Fruit fly (Drosophila melanogaster) whole organism, embryonic: ENCODE measurements around the gene pyd.

Experiments
- CG11560 ChIP-seq: fragments of 200-800 bp; sonication (Bioruptor generic); IDR thresholded peaks from 3 replicates; pipeline ENCODE4 v1.3.6; 2022; ENCODE audit warnings: missing biosample characterization, missing genetic modification characterization
- CG11723 ChIP-seq: fragments of 200-800 bp; sonication (Bioruptor generic); optimal IDR thresholded peaks from 2 replicates; lab custom pipeline; 2017; ENCODE audit warnings: missing biosample characterization, mild to moderate bottlenecking, missing genetic modification characterization
- CG12942 ChIP-seq: fragments of 200-800 bp; sonication (Bioruptor generic); optimal IDR thresholded peaks from 3 replicates; lab custom pipeline; 2016; ENCODE audit warnings: missing biosample characterization, missing genetic modification characterization
- CG13624 ChIP-seq: fragments of 200-800 bp; sonication (Bioruptor generic); optimal IDR thresholded peaks from 2 replicates; lab custom pipeline; 2016; ENCODE audit warnings: missing biosample characterization, missing genetic modification characterization
- CG14050 ChIP-seq: fragments of 200-800 bp; sonication (Bioruptor generic); IDR thresholded peaks from 3 replicates; pipeline ENCODE4 v1.3.6; 2022; ENCODE audit warnings: missing biosample characterization, missing genetic modification characterization
- CG14441 ChIP-seq: fragments of 200-800 bp; sonication (Bioruptor generic); IDR thresholded peaks from 2 replicates; pipeline ENCODE4 v1.3.6; 2022; ENCODE audit warnings: missing biosample characterization, missing genetic modification characterization
- CG14965 ChIP-seq: fragments of 200-800 bp; sonication (Bioruptor generic); optimal IDR thresholded peaks from 2 replicates; lab custom pipeline; 2016; ENCODE audit warnings: missing biosample characterization, missing genetic modification characterization, borderline replicate concordance
- CG15269 ChIP-seq: fragments of 200-800 bp; sonication (Bioruptor generic); optimal IDR thresholded peaks from 2 replicates; lab custom pipeline; 2018; ENCODE audit warnings: missing biosample characterization, mild to moderate bottlenecking, missing genetic modification characterization, moderate library complexity
- CG15601 ChIP-seq: fragments of 200-800 bp; sonication (Bioruptor generic); optimal IDR thresholded peaks from 3 replicates; lab custom pipeline; 2019; ENCODE audit warnings: missing biosample characterization, mild to moderate bottlenecking, missing genetic modification characterization, moderate library complexity
- CG1602 ChIP-seq: fragments of 200-800 bp; sonication (Bioruptor generic); optimal IDR thresholded peaks from 3 replicates; lab custom pipeline; 2016; ENCODE audit warnings: missing biosample characterization, missing genetic modification characterization
- CG16813 ChIP-seq: fragments of 200-800 bp; sonication (Bioruptor generic); IDR thresholded peaks from 3 replicates; pipeline ENCODE4 v1.3.6; 2022; ENCODE audit warnings: missing biosample characterization, missing genetic modification characterization; ENCODE audit not compliant: partially characterized antibody
- CG16815 ChIP-seq: fragments of 200-800 bp; sonication (Bioruptor generic); optimal IDR thresholded peaks from 3 replicates; lab custom pipeline; 2017; ENCODE audit warnings: missing biosample characterization, mild to moderate bottlenecking, missing genetic modification characterization
- CG17328 ChIP-seq: fragments of 200-800 bp; sonication (Bioruptor generic); IDR thresholded peaks from 2 replicates; pipeline ENCODE4 v1.3.6; 2022; ENCODE audit warnings: missing biosample characterization, missing genetic modification characterization
- CG17829 ChIP-seq: fragments of 200-800 bp; optimal IDR thresholded peaks from 2 replicates; lab custom pipeline; 2019; ENCODE audit warnings: missing biosample characterization, mild to moderate bottlenecking, missing genetic modification characterization, moderate library complexity
- CG17912 ChIP-seq: fragments of 200-800 bp; sonication (Bioruptor generic); optimal IDR thresholded peaks from 2 replicates; lab custom pipeline; 2018; ENCODE audit warnings: missing biosample characterization, mild to moderate bottlenecking, missing genetic modification characterization
- CG2129 ChIP-seq: fragments of 200-800 bp; sonication (Bioruptor generic); IDR thresholded peaks from 2 replicates; pipeline ENCODE4 v1.3.6; 2022; ENCODE audit warnings: missing biosample characterization, missing genetic modification characterization; ENCODE audit not compliant: partially characterized antibody
- CG3995 ChIP-seq: fragments of 200-800 bp; sonication (Bioruptor generic); optimal IDR thresholded peaks from 3 replicates; lab custom pipeline; 2016; ENCODE audit warnings: missing biosample characterization, missing genetic modification characterization
- CG4404 ChIP-seq: fragments of 200-800 bp; sonication (Bioruptor generic); IDR thresholded peaks from 2 replicates; pipeline ENCODE4 v1.3.6; 2022; ENCODE audit warnings: missing biosample characterization, missing genetic modification characterization
- CG7786 ChIP-seq: fragments of 200-800 bp; sonication (Bioruptor generic); optimal IDR thresholded peaks from 2 replicates; lab custom pipeline; 2016; ENCODE audit warnings: missing biosample characterization, missing genetic modification characterization
- CG7963 ChIP-seq: fragments of 200-800 bp; sonication (Bioruptor generic); IDR thresholded peaks from 3 replicates; pipeline ENCODE4 v1.3.6; 2022; ENCODE audit warnings: missing biosample characterization, missing genetic modification characterization; ENCODE audit not compliant: partially characterized antibody
- Doc2 ChIP-seq: fragments of 200-800 bp; sonication (Bioruptor generic); IDR thresholded peaks from 2 replicates; pipeline ENCODE4 v1.3.6; 2022; ENCODE audit warnings: missing biosample characterization, missing genetic modification characterization
- Ets97D ChIP-seq: fragments of 200-800 bp; sonication (Bioruptor generic); optimal IDR thresholded peaks from 3 replicates; lab custom pipeline; 2016; ENCODE audit warnings: missing biosample characterization, missing genetic modification characterization
- GATAe ChIP-seq: fragments of 200-800 bp; sonication (Bioruptor generic); conservative IDR thresholded peaks from 2 replicates; pipeline ENCODE4 v1.3.6; 2022; ENCODE audit warnings: missing biosample characterization, missing genetic modification characterization
- Hand ChIP-seq: fragments of 200-800 bp; sonication (Bioruptor generic); optimal IDR thresholded peaks from 2 replicates; lab custom pipeline; 2017; ENCODE audit warnings: mild to moderate bottlenecking, missing biosample characterization, missing genetic modification reagents, missing genetic modification characterization
- Hr78 ChIP-seq, 2 experiments: fragments of 200-800 bp in 1 of 2; fragments of >200 bp in 1 of 2; sonication (Bioruptor generic) in 1 of 2; optimal IDR thresholded peaks; 2 replicates each; lab custom pipeline; 2017 to 2019; ENCODE audit warnings: missing biosample characterization in 2 of 2, missing genetic modification characterization in 2 of 2, mild to moderate bottlenecking in 1 of 2, moderate library complexity in 1 of 2
- NfI ChIP-seq: fragments of 200-800 bp; sonication (Bioruptor generic); optimal IDR thresholded peaks from 3 replicates; lab custom pipeline; 2018; ENCODE audit warnings: missing biosample characterization, mild to moderate bottlenecking, missing genetic modification characterization, moderate library complexity
- Ptx1 ChIP-seq: fragments of 200-800 bp; sonication (Bioruptor generic); IDR thresholded peaks from 2 replicates; pipeline ENCODE4 v1.3.6; 2022; ENCODE audit warnings: missing biosample characterization, missing genetic modification characterization
- Taf1 ChIP-seq: fragments of 200-800 bp; sonication (Bioruptor generic); IDR thresholded peaks from 2 replicates; pipeline ENCODE4 v1.3.6; 2022; ENCODE audit warnings: missing biosample characterization, missing genetic modification characterization
- ato ChIP-seq: fragments of 200-800 bp; sonication (Bioruptor generic); IDR thresholded peaks from 2 replicates; pipeline ENCODE4 v1.3.6; 2022; ENCODE audit warnings: missing biosample characterization, missing genetic modification characterization; ENCODE audit not compliant: partially characterized antibody
- cas ChIP-seq: fragments of 200-800 bp; sonication (Bioruptor generic); IDR thresholded peaks from 2 replicates; pipeline ENCODE4 v1.3.6; 2022; ENCODE audit warnings: missing biosample characterization, missing genetic modification characterization
- caup ChIP-seq: fragments of 200-800 bp; sonication (Bioruptor generic); optimal IDR thresholded peaks from 3 replicates; lab custom pipeline; 2017; ENCODE audit warnings: missing biosample characterization, mild to moderate bottlenecking, missing genetic modification characterization, moderate library complexity; ENCODE audit not compliant: severe bottlenecking
- cg ChIP-seq: fragments of 200-800 bp; sonication (Bioruptor generic); optimal IDR thresholded peaks from 3 replicates; lab custom pipeline; 2019; ENCODE audit warnings: missing biosample characterization, mild to moderate bottlenecking, missing genetic modification characterization, moderate library complexity
- chm ChIP-seq: fragments of 200-800 bp; sonication (Bioruptor generic); IDR thresholded peaks from 2 replicates; pipeline ENCODE4 v1.3.6; 2022; ENCODE audit warnings: missing biosample characterization, missing genetic modification characterization
- dati ChIP-seq: fragments of 200-800 bp; sonication (Bioruptor generic); IDR thresholded peaks from 2 replicates; pipeline ENCODE4 v1.3.6; 2022; ENCODE audit warnings: missing biosample characterization, missing genetic modification characterization
- dmrt99B ChIP-seq: fragments of 200-800 bp; sonication (Bioruptor generic); optimal IDR thresholded peaks from 2 replicates; lab custom pipeline; 2018; ENCODE audit warnings: missing biosample characterization, mild to moderate bottlenecking, missing genetic modification characterization, moderate library complexity
- ewg ChIP-seq: fragments of 200-800 bp; sonication (Bioruptor generic); optimal IDR thresholded peaks from 3 replicates; lab custom pipeline; 2017; ENCODE audit warnings: mild to moderate bottlenecking, missing biosample characterization, missing genetic modification reagents, missing genetic modification characterization
- fd3F ChIP-seq: fragments of 200-800 bp; sonication (Bioruptor generic); optimal IDR thresholded peaks from 2 replicates; lab custom pipeline; 2018; ENCODE audit warnings: missing biosample characterization, mild to moderate bottlenecking, missing genetic modification characterization, moderate library complexity
- grau ChIP-seq: fragments of 200-800 bp; optimal IDR thresholded peaks from 3 replicates; lab custom pipeline; 2019; ENCODE audit warnings: missing biosample characterization, mild to moderate bottlenecking, missing genetic modification characterization, moderate library complexity
- gsb-n ChIP-seq: fragments of 200-800 bp; sonication (Bioruptor generic); optimal IDR thresholded peaks from 3 replicates; lab custom pipeline; 2018; ENCODE audit warnings: missing biosample characterization, mild to moderate bottlenecking, missing genetic modification characterization
- nau ChIP-seq: fragments of 200-800 bp; sonication (Bioruptor generic); optimal IDR thresholded peaks from 3 replicates; lab custom pipeline; 2017; ENCODE audit warnings: missing biosample characterization, mild to moderate bottlenecking, missing genetic modification characterization, missing genetic modification reagents
- odd ChIP-seq: fragments of 200-800 bp; sonication (Bioruptor generic); optimal IDR thresholded peaks from 2 replicates; lab custom pipeline; 2017; ENCODE audit warnings: missing biosample characterization, mild to moderate bottlenecking, missing genetic modification characterization
- onecut ChIP-seq: fragments of 200-800 bp; sonication (Bioruptor generic); IDR thresholded peaks from 2 replicates; pipeline ENCODE4 v1.3.6; 2022; ENCODE audit warnings: missing biosample characterization, missing genetic modification characterization
- sc ChIP-seq, 3 experiments: fragments of >200 bp in 2 of 3; fragments of 200-800 bp in 1 of 3; sonication (Bioruptor generic) in 1 of 3; optimal IDR thresholded peaks; 2 replicates in 2 of 3; 3 replicates in 1 of 3; lab custom pipeline; 2017; ENCODE audit warnings: mild to moderate bottlenecking in 1 of 3, missing biosample characterization in 1 of 3, missing genetic modification characterization in 1 of 3, missing genetic modification reagents in 1 of 3
- schlank ChIP-seq: fragments of 200-800 bp; sonication (Bioruptor generic); optimal IDR thresholded peaks from 2 replicates; lab custom pipeline; 2018; ENCODE audit warnings: missing biosample characterization, mild to moderate bottlenecking, missing genetic modification characterization
- sd ChIP-seq: fragments of 200-800 bp; sonication (Bioruptor generic); optimal IDR thresholded peaks from 3 replicates; lab custom pipeline; 2018; ENCODE audit warnings: missing biosample characterization, mild to moderate bottlenecking, missing genetic modification characterization, moderate library complexity
- seq ChIP-seq: fragments of 200-800 bp; sonication (Bioruptor generic); IDR thresholded peaks from 2 replicates; pipeline ENCODE4 v1.3.6; 2022; ENCODE audit warnings: missing biosample characterization, missing genetic modification characterization
- sisA ChIP-seq: fragments of 200-800 bp; sonication (Bioruptor generic); IDR thresholded peaks from 2 replicates; pipeline ENCODE4 v1.3.6; 2022; ENCODE audit warnings: missing biosample characterization, missing genetic modification characterization
- sqz ChIP-seq: fragments of 200-800 bp; sonication (Bioruptor generic); optimal IDR thresholded peaks from 3 replicates; lab custom pipeline; 2018; ENCODE audit warnings: missing biosample characterization, mild to moderate bottlenecking, missing genetic modification characterization
- sr ChIP-seq: fragments of 200-800 bp; sonication (Bioruptor generic); IDR thresholded peaks from 3 replicates; pipeline ENCODE4 v1.3.6; 2022; ENCODE audit warnings: missing biosample characterization, missing genetic modification characterization
- z ChIP-seq: fragments of 200-800 bp; sonication (Bioruptor generic); IDR thresholded peaks from 3 replicates; pipeline ENCODE4 v1.3.6; 2022; ENCODE audit warnings: missing biosample characterization, missing genetic modification characterization

Gene pyd

dm6 chr3R:8960329-8960728, 28.6 kb upstream of the pyd start:
- TF ChIP-seq CG13624 (no peak), sc (optimal IDR thresholded peaks at IDR 0.05; lab: Kevin White, UChicago) (no peak), sc (GFP tag; optimal IDR thresholded peaks at IDR 0.05; lab: Kevin White, UChicago) (peak; percentile 29), CG17829 (peak; percentile 64), CG2129 (GFP tag; lab: Robert Waterston, UW) (no peak), dati (GFP tag; lab: Robert Waterston, UW) (no peak), caup (GFP tag; lab: Kevin White, UChicago) (no peak), CG14050 (peak; percentile 42; the same call in 2 of the 3 replicates), GATAe (GFP tag; lab: Robert Waterston, UW) (no peak), CG7786 (no peak), cg (GFP tag; lab: Kevin White, UChicago) (no peak), odd (GFP tag; lab: Kevin White, UChicago) (peak; percentile 6), z (GFP tag; lab: Robert Waterston, UW) (no peak), CG16813 (GFP tag; lab: Robert Waterston, UW) (no peak), sqz (GFP tag; lab: Kevin White, UChicago) (peak; percentile 11), grau (tag; lab: Kevin White, UChicago) (peak; percentile 66), Ets97D (GFP tag; lab: Kevin White, UChicago) (no peak), onecut (GFP tag; lab: Robert Waterston, UW) (peak; percentile 17; the same call in 1 of the 2 replicates), CG16815 (GFP tag; lab: Kevin White, UChicago) (no peak), CG3995 (GFP tag; lab: Kevin White, UChicago) (no peak), Hand (GFP tag; lab: Kevin White, UChicago) (no peak), Taf1 (GFP tag; lab: Robert Waterston, UW) (no peak), CG12942 (peak; percentile 30), seq (GFP tag; lab: Robert Waterston, UW) (peak; percentile 48; the same call in 1 of the 2 replicates), cas (GFP tag; lab: Robert Waterston, UW) (no peak), Hr78 (GFP tag; optimal IDR thresholded peaks at IDR 0.05; lab: Kevin White, UChicago) (no peak), chm (no peak), sr (GFP tag; lab: Robert Waterston, UW) (no peak), CG4404 (GFP tag; lab: Robert Waterston, UW) (peak; percentile 26; the same call in 1 of the 2 replicates), Doc2 (no peak), CG11560 (no peak), CG7963 (no peak), sd (tag; lab: Kevin White, UChicago) (peak; percentile 11), ato (no peak), ewg (peak; percentile 48), CG17328 (peak; percentile 48; the same call in 1 of the 2 replicates), NfI (GFP tag; lab: Kevin White, UChicago) (peak; percentile 39), nau (GFP tag; lab: Kevin White, UChicago) (peak; percentile 27), sisA (GFP tag; lab: Robert Waterston, UW) (peak; percentile 54), CG14965 (GFP tag; lab: Kevin White, UChicago) (no peak), CG15601 (peak; percentile 36), gsb-n (tag; lab: Kevin White, UChicago) (no peak), fd3F (GFP tag; lab: Kevin White, UChicago) (peak; percentile 35), schlank (tag; lab: Kevin White, UChicago) (no peak), CG1602 (GFP tag; lab: Kevin White, UChicago) (peak; percentile 24), CG17912 (GFP tag; lab: Kevin White, UChicago) (no peak), CG15269 (tag; lab: Kevin White, UChicago) (peak; percentile 74), dmrt99B (tag; lab: Kevin White, UChicago) (peak; percentile 87), CG14441 (GFP tag; lab: Robert Waterston, UW) (no peak), Ptx1 (peak; percentile 56), CG11723 (GFP tag; lab: Kevin White, UChicago) (peak; percentile 28)
